Worm (Caenorhabditis elegans): ENCODE results near the gene acly-2.

- TF ChIP-seq W03F9.2 (tag; optimal IDR thresholded peaks at IDR 0.05): no peak
- no peak for TF ChIP-seq him-1 (tag; optimal IDR thresholded peaks at IDR 0.05)
These were observed 49.0 kb downstream of the acly-2 start for ce11 chrV:13165244-13165643.
